Worm (Caenorhabditis elegans): ENCODE measurements around the gene nhr-123.

nhr-123 gene

ce11 chrV:491432-491831 lies 40.2 kb downstream of the nhr-123 start, which contains the start of gene str-196 (continued):
- TF ChIP-seq Y53G8AR.9 (GFP tag; conservative IDR thresholded peaks at IDR 0.05) (no peak), hsf-1 (GFP tag; IDR thresholded peaks at IDR 0.05) (no peak)

ce11 chrV:494284-494683 lies 43.0 kb downstream of the nhr-123 start, which contains the start of gene nhr-131:
Gene nhr-131 (plus strand): TSS chrV:494370.
- peak; percentile 54 for TF ChIP-seq attf-5 (GFP tag; optimal IDR thresholded peaks at IDR 0.05)
- peak; percentile 41 for TF ChIP-seq dox-1 (GFP tag; IDR thresholded peaks at IDR 0.05)
- peak; percentile 20 for TF ChIP-seq lin-40 (tag; optimal IDR thresholded peaks at IDR 0.05)
- TF ChIP-seq F57A8.1 (GFP tag; optimal IDR thresholded peaks at IDR 0.05): no peak
- no peak for TF ChIP-seq repo-1 (tag; optimal IDR thresholded peaks at IDR 0.05)
- TF ChIP-seq nhr-80 (tag; optimal IDR thresholded peaks at IDR 0.05): peak; percentile 77
- TF ChIP-seq ccch-3 (GFP tag; optimal IDR thresholded peaks at IDR 0.05): no peak
- peak; percentile 73 for TF ChIP-seq cebp-1 (GFP tag; IDR thresholded peaks at IDR 0.05)
- peak; percentile 89 for TF ChIP-seq cebp-1 (tag; optimal IDR thresholded peaks at IDR 0.05)

ce11 chrV:497399-497798 lies 46.1 kb downstream of the nhr-123 start, which contains the start of gene T01G6.1:
Gene T01G6.1 (plus strand): TSS chrV:497699.
- TF ChIP-seq nhr-120 (GFP tag; IDR thresholded peaks at IDR 0.05) (no peak), die-1 (tag; optimal IDR thresholded peaks at IDR 0.05) (no peak)

ce11 chrV:500535-500934 lies 49.3 kb downstream of the nhr-123 start:
- no peak for TF ChIP-seq snpc-4 (GFP tag; optimal IDR thresholded peaks at IDR 0.05)
- TF ChIP-seq snpc-4 (tag; optimal IDR thresholded peaks at IDR 0.05): peak in 1 of 4 experiments; percentile 1
- peak; percentile 73 for TF ChIP-seq zfh-2 (GFP tag; conservative IDR thresholded peaks at IDR 0.05)
- TF ChIP-seq cebp-1 (GFP tag; IDR thresholded peaks at IDR 0.05): no peak
- no peak for TF ChIP-seq cebp-1 (tag; optimal IDR thresholded peaks at IDR 0.05)

- TF ChIP-seq F49E8.2 (tag; optimal IDR thresholded peaks at IDR 0.05; ENCODE audit: insufficient read depth): no peak
- no peak for TF ChIP-seq F57C9.4 (tag; optimal IDR thresholded peaks at IDR 0.05)
Observed at ce11 chrV:501230-501629, 50.0 kb downstream of the nhr-123 start, which contains the start of gene str-256. Gene str-256 (minus strand): TSS chrV:501330.

ce11 chrV:502803-503273 lies 51.6 kb downstream of the nhr-123 start, which contains the start of gene T01G6.10:
Gene T01G6.10 (minus strand): TSS chrV:503223.
- TF ChIP-seq T07F8.4 (tag; optimal IDR thresholded peaks at IDR 0.05): no peak
- no peak for TF ChIP-seq ekl-4 (GFP tag; IDR thresholded peaks at IDR 0.05)
- no peak for TF ChIP-seq unc-130 (GFP tag; optimal IDR thresholded peaks at IDR 0.05)
- no peak for TF ChIP-seq F49E8.2 (tag; optimal IDR thresholded peaks at IDR 0.05; ENCODE audit: insufficient read depth)
- TF ChIP-seq attf-5 (GFP tag; optimal IDR thresholded peaks at IDR 0.05): no peak
- no peak for TF ChIP-seq zfh-2 (GFP tag; conservative IDR thresholded peaks at IDR 0.05)
- TF ChIP-seq ZK185.1 (tag; optimal IDR thresholded peaks at IDR 0.05; ENCODE audit: poor library complexity, severe bottlenecking): no peak
- no peak for TF ChIP-seq efl-1 (GFP tag; optimal IDR thresholded peaks at IDR 0.05)
- no peak for TF ChIP-seq mcd-1 (GFP tag; IDR thresholded peaks at IDR 0.05)

Data from whole organism, young adult.